Fruit fly (Drosophila melanogaster): ENCODE results near the gene CaMKI.

DNA sequence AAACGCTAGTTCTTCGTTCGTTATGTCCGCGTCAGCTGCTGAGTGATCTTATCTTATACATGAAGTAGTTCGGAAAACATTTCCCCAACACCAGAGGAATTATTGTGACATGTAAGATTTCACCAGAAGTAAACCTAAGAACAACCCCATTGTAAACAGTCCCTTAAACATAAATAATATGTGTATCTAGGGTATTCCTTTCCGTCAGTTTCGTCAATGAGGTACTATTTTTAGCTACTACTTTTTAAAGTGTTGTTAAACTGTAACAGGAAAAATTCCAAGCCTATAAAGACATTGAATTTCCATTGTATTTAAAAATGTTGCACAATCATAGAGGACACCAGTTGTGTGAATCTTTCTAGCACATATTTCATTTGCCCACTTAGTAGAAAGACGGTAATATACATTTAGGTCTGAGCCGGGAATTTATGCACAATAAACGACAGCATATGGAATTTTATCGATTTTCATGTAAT lies 37.4 kb downstream of the CaMKI start:
- TF ChIP-seq psq (optimal IDR thresholded peaks at IDR 0.05) (no peak), usp (GFP tag; optimal IDR thresholded peaks at IDR 0.05) (no peak)
